Worm (Caenorhabditis elegans) whole organism, L1 larva: ENCODE results near the gene era-1.

Source experiments
- alr-1 ChIP-seq: fragments of 200-800 bp; sonication (Bioruptor generic); optimal IDR thresholded peaks from 2 replicates; lab custom pipeline; 2018; ENCODE audit warnings: borderline replicate concordance, mild to moderate bottlenecking, missing genetic modification characterization, missing compliant biosample characterization
- ceh-8 ChIP-seq: fragments of 200-800 bp; sonication (Bioruptor generic); optimal IDR thresholded peaks from 2 replicates; lab custom pipeline; 2018; ENCODE audit warnings: mild to moderate bottlenecking, missing genetic modification characterization, moderate library complexity, missing compliant biosample characterization
- ceh-88 ChIP-seq: fragments of 200-800 bp; sonication (Bioruptor generic); IDR thresholded peaks from 2 replicates; pipeline ENCODE4 v1.3.6; 2022; ENCODE audit warnings: missing genetic modification characterization, missing compliant biosample characterization
- ceh-90 ChIP-seq: sonication (generic microtip); optimal IDR thresholded peaks from 2 replicates; lab custom pipeline; 2016; ENCODE audit warnings: missing genetic modification characterization, missing compliant biosample characterization
- dpl-1 ChIP-seq, 3 experiments: fragments of 150-350 bp in 2 of 3; sonication (generic microtip) in 1 of 3; optimal IDR thresholded peaks; 2 replicates each; lab custom pipeline; 2014 to 2017; ENCODE audit warnings: missing biosample characterization in 3 of 3, missing genetic modification characterization in 3 of 3, missing genetic modification reagents in 3 of 3
- dsc-1 ChIP-seq: sonication (generic microtip); optimal IDR thresholded peaks from 2 replicates; lab custom pipeline; 2016; ENCODE audit warnings: mild to moderate bottlenecking, missing genetic modification characterization, missing compliant biosample characterization
- efl-1 ChIP-seq, 4 experiments: fragments of 150-350 bp; optimal IDR thresholded peaks in 3 of 4; peaks in 1 of 4; 1 replicate in 1 of 4; 2 replicates in 3 of 4; lab custom pipeline; 2014; ENCODE audit warnings: missing biosample characterization in 2 of 4, missing genetic modification characterization in 2 of 4, missing genetic modification reagents in 2 of 4
- efl-3 ChIP-seq: fragments of 200-800 bp; sonication (Bioruptor generic); optimal IDR thresholded peaks from 2 replicates; lab custom pipeline; 2018; ENCODE audit warnings: mild to moderate bottlenecking, missing genetic modification characterization, missing compliant biosample characterization
- egl-27 ChIP-seq, 2 experiments: fragments of 150-350 bp in 1 of 2; sonication (generic microtip); optimal IDR thresholded peaks; 3 replicates each; lab custom pipeline; 2017 to 2018; ENCODE audit warnings: missing biosample characterization in 2 of 2, missing genetic modification characterization in 2 of 2, missing genetic modification reagents in 2 of 2
- elt-2 ChIP-seq: sonication (generic microtip); optimal IDR thresholded peaks from 2 replicates; lab custom pipeline; 2016; ENCODE audit warnings: missing genetic modification characterization, mild to moderate bottlenecking, inconsistent platforms, missing compliant biosample characterization, missing genetic modification reagents
- elt-3 ChIP-seq, 6 experiments: fragments of 150-350 bp in 1 of 6; sonication (generic microtip); optimal IDR thresholded peaks; 2 replicates each; lab custom pipeline; 2017 to 2018; ENCODE audit warnings: missing biosample characterization in 6 of 6, missing genetic modification characterization in 6 of 6, inconsistent platforms in 1 of 6
- ets-5 ChIP-seq: fragments of 200-800 bp; sonication (Bioruptor generic); IDR thresholded peaks from 2 replicates; pipeline ENCODE4 v1.3.6; 2022; ENCODE audit warnings: missing genetic modification characterization, missing compliant biosample characterization
- fkh-8 ChIP-seq: sonication (generic microtip); optimal IDR thresholded peaks from 2 replicates; lab custom pipeline; 2016; ENCODE audit warnings: mild to moderate bottlenecking, missing genetic modification characterization, missing compliant biosample characterization
- grh-1 ChIP-seq: fragments of 200-800 bp; sonication (Bioruptor generic); IDR thresholded peaks from 2 replicates; pipeline ENCODE4 v1.3.6; 2022; ENCODE audit warnings: missing genetic modification reagents, missing genetic modification characterization, missing compliant biosample characterization
- isw-1 ChIP-seq: fragments of 200-800 bp; sonication (Bioruptor generic); IDR thresholded peaks from 2 replicates; pipeline ENCODE4 v1.3.6; 2022; ENCODE audit warnings: missing genetic modification characterization, missing compliant biosample characterization
- jun-1 ChIP-seq: fragments of 150-350 bp; optimal IDR thresholded peaks from 2 replicates; lab custom pipeline; 2014; ENCODE audit warnings: missing biosample characterization, missing genetic modification reagents, missing genetic modification characterization
- lin-14 ChIP-seq: fragments of 200-800 bp; sonication (Bioruptor generic); optimal IDR thresholded peaks from 2 replicates; lab custom pipeline; 2018; ENCODE audit warnings: mild to moderate bottlenecking, missing genetic modification characterization, moderate library complexity, missing compliant biosample characterization
- lin-15B ChIP-seq: fragments of 150-350 bp; sonication (generic microtip); optimal IDR thresholded peaks from 3 replicates; lab custom pipeline; 2014; ENCODE audit warnings: missing biosample characterization, missing genetic modification characterization
- lsy-2 ChIP-seq, 2 experiments: fragments of 150-350 bp; optimal IDR thresholded peaks; 2 replicates each; lab custom pipeline; 2014; ENCODE audit warnings: missing biosample characterization in 2 of 2, missing genetic modification characterization in 2 of 2
- mef-2 ChIP-seq: fragments of 150-350 bp; optimal IDR thresholded peaks from 2 replicates; lab custom pipeline; 2014; ENCODE audit warnings: missing biosample characterization, missing genetic modification characterization
- nhr-11 ChIP-seq: fragments of 150-350 bp; optimal IDR thresholded peaks from 2 replicates; lab custom pipeline; 2014; ENCODE audit warnings: missing biosample characterization, missing genetic modification characterization
- nhr-19 ChIP-seq: fragments of 200-800 bp; sonication (Bioruptor generic); conservative IDR thresholded peaks from 2 replicates; pipeline ENCODE4 v1.3.6; 2022; ENCODE audit warnings: missing genetic modification characterization, missing compliant biosample characterization
- nhr-20 ChIP-seq: sonication (generic microtip); optimal IDR thresholded peaks from 2 replicates; lab custom pipeline; 2016; ENCODE audit warnings: mild to moderate bottlenecking, missing genetic modification characterization, missing compliant biosample characterization
- nhr-237 ChIP-seq: fragments of 150-350 bp; optimal IDR thresholded peaks from 2 replicates; lab custom pipeline; 2014; ENCODE audit warnings: missing biosample characterization, missing genetic modification characterization
- nhr-90 ChIP-seq: sonication (generic microtip); optimal IDR thresholded peaks from 2 replicates; lab custom pipeline; 2016; ENCODE audit warnings: mild to moderate bottlenecking, missing genetic modification characterization, missing compliant biosample characterization; ENCODE audit not compliant: poor library complexity
- pag-3 ChIP-seq: sonication (generic microtip); optimal IDR thresholded peaks from 2 replicates; lab custom pipeline; 2017; ENCODE audit warnings: missing genetic modification characterization, mild to moderate bottlenecking, missing compliant biosample characterization, antibody characterized with exemption, borderline replicate concordance; ENCODE audit not compliant: insufficient read depth
- pax-3 ChIP-seq: fragments of 200-800 bp; sonication (Bioruptor generic); optimal IDR thresholded peaks from 2 replicates; lab custom pipeline; 2018; ENCODE audit warnings: mild to moderate bottlenecking, missing genetic modification characterization, moderate library complexity, missing compliant biosample characterization
- pqm-1 ChIP-seq: sonication (generic microtip); optimal IDR thresholded peaks from 3 replicates; lab custom pipeline; 2017; ENCODE audit warnings: missing biosample characterization, missing genetic modification characterization
- rnt-1 ChIP-seq: sonication (generic microtip); optimal IDR thresholded peaks from 2 replicates; lab custom pipeline; 2016; ENCODE audit warnings: mild to moderate bottlenecking, missing genetic modification characterization, moderate library complexity, missing compliant biosample characterization
- snpc-4 ChIP-seq: fragments of 150-350 bp; optimal IDR thresholded peaks from 2 replicates; lab custom pipeline; 2014; ENCODE audit warnings: missing biosample characterization, missing genetic modification characterization
- sox-4 ChIP-seq: sonication (generic microtip); optimal IDR thresholded peaks from 2 replicates; lab custom pipeline; 2016; ENCODE audit warnings: missing genetic modification characterization, missing compliant biosample characterization
- swsn-7 ChIP-seq: sonication (generic microtip); optimal IDR thresholded peaks from 2 replicates; lab custom pipeline; 2016; ENCODE audit warnings: missing genetic modification characterization, missing compliant biosample characterization
- unc-130 ChIP-seq: fragments of 150-350 bp; optimal IDR thresholded peaks from 2 replicates; lab custom pipeline; 2017; ENCODE audit warnings: missing biosample characterization, missing genetic modification characterization, inconsistent platforms
- xbp-1 ChIP-seq: sonication (generic microtip); optimal IDR thresholded peaks from 2 replicates; lab custom pipeline; 2016; ENCODE audit warnings: missing genetic modification characterization, missing compliant biosample characterization
- zag-1 ChIP-seq: fragments of 150-350 bp; optimal IDR thresholded peaks from 2 replicates; lab custom pipeline; 2014; ENCODE audit warnings: missing biosample characterization, missing genetic modification characterization
- zip-4 ChIP-seq: fragments of 200-800 bp; sonication (Bioruptor generic); optimal IDR thresholded peaks from 2 replicates; lab custom pipeline; 2018; ENCODE audit warnings: mild to moderate bottlenecking, missing genetic modification characterization, moderate library complexity, missing compliant biosample characterization

The era-1 gene

DNA sequence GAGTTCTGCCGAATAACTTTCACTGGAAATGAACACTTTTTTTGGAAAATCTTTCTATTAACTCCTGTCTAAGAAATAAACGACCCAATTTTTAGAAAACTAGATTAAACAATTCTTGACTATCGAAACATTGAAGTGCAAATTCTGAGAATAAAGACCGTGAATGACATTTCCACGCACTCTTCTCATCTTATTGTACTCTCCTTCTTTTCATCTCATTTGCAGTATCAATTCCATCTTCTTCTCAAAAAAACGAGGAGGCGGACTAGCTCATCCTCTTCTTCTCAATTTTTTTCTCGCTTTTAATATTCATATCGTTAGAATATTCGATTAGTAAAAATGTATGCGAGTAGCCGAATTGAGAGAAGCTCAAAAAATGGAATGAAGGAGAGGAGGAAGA is 41.2 kb upstream of the era-1 start (continued):
- TF ChIP-seq ceh-88 (GFP tag; lab: Robert Waterston, UW), result no peak
- no peak for TF ChIP-seq nhr-20 (tag; lab: Kevin White, UChicago)
- no peak for TF ChIP-seq ets-5
- TF ChIP-seq nhr-11 (tag; lab: Kevin White, UChicago), result no peak
- no peak for TF ChIP-seq nhr-90 (tag; lab: Kevin White, UChicago)
- TF ChIP-seq, all 84 proteins: peak for 12

DNA sequence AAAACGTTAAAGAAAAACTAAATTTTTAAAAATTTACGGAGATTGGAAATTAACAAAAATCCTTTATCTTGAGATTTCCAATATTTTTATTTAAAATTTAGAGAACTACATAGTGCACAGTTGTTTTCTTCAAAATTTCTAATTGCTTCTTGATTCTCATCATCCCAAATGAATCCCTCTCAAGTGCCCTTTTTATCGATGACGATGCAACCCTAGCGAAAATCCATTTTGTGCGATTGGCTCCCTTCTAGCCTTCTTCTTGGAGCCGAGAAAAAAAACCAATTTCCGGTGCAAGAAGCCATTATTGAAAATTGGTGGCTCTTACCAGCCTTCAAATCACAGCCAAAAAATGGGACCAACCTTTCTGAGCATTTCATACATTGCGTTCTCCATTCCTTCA is 40.4 kb upstream of the era-1 start:
- no peak for TF ChIP-seq pag-3 (tag; lab: Kevin White, UChicago)
- peak; percentile 9 for TF ChIP-seq lin-14 (GFP tag; lab: Kevin White, UChicago)
- peak; percentile 2 for TF ChIP-seq dsc-1 (tag; lab: Kevin White, UChicago)

DNA sequence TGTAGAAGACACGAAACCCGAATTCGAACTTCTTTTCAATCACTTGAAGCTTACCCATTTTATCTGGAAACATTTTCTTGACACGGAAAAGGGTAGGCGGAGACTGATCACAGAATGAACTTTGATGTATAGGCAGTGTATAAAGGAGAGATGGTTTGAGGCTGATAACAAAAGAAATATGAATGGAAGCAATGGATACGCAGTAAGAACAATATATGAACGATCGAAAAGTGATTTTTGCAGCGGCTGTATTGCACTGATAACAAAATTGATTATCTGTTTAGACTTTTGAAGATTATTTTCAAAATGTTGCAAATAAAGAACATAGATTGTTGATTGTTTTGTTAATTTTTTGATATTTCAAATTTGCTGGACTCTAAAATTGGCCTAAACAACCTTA is 37.1 kb upstream of the era-1 start, which contains the start of gene pmp-5:
Gene pmp-5 (minus strand): TSS at position 63 of the 400 bp plus-strand sequence.
- no peak for TF ChIP-seq xbp-1
- TF ChIP-seq unc-130 (tag; lab: Kevin White, UChicago), result no peak
- TF ChIP-seq efl-3, result no peak
- no peak for TF ChIP-seq lsy-2 (tag; optimal IDR thresholded peaks at IDR 0.05; lab: Kevin White, UChicago)
- TF ChIP-seq elt-3 (tag; optimal IDR thresholded peaks at IDR 0.05; lab: Kevin White, UChicago), result peak in 1 of 6 experiments; percentile 37
- no peak for TF ChIP-seq snpc-4 (tag; lab: Kevin White, UChicago)
- TF ChIP-seq grh-1 (GFP tag; lab: Robert Waterston, UW), result no peak
- TF ChIP-seq ceh-8, result no peak
- TF ChIP-seq lin-14 (GFP tag; lab: Kevin White, UChicago), result no peak
- no peak for TF ChIP-seq lin-15B (tag; lab: Kevin White, UChicago)
- peak; percentile 83 for TF ChIP-seq elt-2 (tag; lab: Kevin White, UChicago)
- peak; percentile 20 for TF ChIP-seq nhr-20 (tag; lab: Kevin White, UChicago)
- no peak for TF ChIP-seq ceh-90

DNA sequence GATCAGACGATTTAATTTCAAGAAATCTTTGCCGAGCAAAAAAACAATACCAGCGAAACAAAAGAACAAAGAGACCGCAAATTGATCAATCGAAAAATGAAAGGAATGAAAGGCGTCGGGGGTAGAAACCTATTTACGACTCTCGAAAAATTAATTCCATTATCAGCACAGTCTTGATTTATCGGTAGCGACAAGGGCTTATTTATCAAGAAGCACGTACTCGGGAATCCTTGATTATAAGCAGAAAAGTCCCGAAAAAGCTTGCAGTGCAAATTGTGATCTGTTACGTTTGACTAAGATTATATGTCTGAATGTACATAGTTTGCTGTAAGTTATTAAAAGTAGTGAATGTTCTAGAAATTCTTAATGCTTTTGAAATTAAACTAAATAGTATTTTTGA is 36.3 kb upstream of the era-1 start:
- no peak for TF ChIP-seq efl-1 (optimal IDR thresholded peaks at IDR 0.05; lab: Kevin White, UChicago)
- peak in 1 of 2 experiments; percentile 70 for TF ChIP-seq efl-1 (GFP tag; optimal IDR thresholded peaks at IDR 0.05 in 1 of 2; lab: Kevin White, UChicago)
- no peak for TF ChIP-seq zip-4 (GFP tag; lab: Kevin White, UChicago)
- no peak for TF ChIP-seq sox-4 (tag; lab: Kevin White, UChicago)
- TF ChIP-seq egl-27 (tag; optimal IDR thresholded peaks at IDR 0.05; lab: Kevin White, UChicago), result no peak
- TF ChIP-seq pax-3 (tag; lab: Kevin White, UChicago), result no peak
- no peak for TF ChIP-seq zag-1 (tag; lab: Kevin White, UChicago)
- TF ChIP-seq mef-2 (tag; lab: Kevin White, UChicago), result no peak
- peak; percentile 51 for TF ChIP-seq elt-2 (tag; lab: Kevin White, UChicago)
- TF ChIP-seq pqm-1 (tag; lab: Kevin White, UChicago), result no peak
- TF ChIP-seq xbp-1, result no peak

DNA sequence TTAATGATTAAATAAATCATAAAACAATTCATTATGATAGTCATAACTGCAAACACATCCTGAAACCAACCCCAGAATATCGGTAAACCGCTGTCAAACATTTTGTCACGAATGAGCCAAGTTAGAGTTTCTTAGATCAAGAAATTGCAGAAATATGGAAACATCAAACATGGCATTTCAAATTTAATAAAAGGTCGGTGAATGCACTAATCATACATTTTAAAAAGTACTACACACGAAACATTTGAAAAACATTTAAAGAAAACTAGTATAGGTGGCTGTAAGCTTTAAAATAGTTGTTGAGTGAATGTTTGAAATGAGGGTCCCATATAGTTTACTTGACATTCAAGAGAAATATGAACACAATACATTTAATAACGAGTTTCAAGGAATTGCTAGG is 34.1 kb upstream of the era-1 start, which contains the start of gene str-180:
Gene str-180 (minus strand): TSS at position 101 of the 400 bp plus-strand sequence.
- TF ChIP-seq nhr-19 (GFP tag; lab: Robert Waterston, UW), result no peak
- no peak for TF ChIP-seq alr-1 (tag; lab: Kevin White, UChicago)
- no peak for TF ChIP-seq jun-1 (tag; lab: Kevin White, UChicago)
- TF ChIP-seq isw-1 (GFP tag; lab: Robert Waterston, UW), result no peak
- no peak for TF ChIP-seq pqm-1 (tag; lab: Kevin White, UChicago)
- no peak for TF ChIP-seq dpl-1 (GFP tag; optimal IDR thresholded peaks at IDR 0.05; lab: Kevin White, UChicago)
- no peak for TF ChIP-seq rnt-1
- TF ChIP-seq fkh-8 (tag; lab: Kevin White, UChicago), result no peak
- TF ChIP-seq snpc-4 (tag; lab: Kevin White, UChicago), result no peak
- no peak for TF ChIP-seq grh-1 (GFP tag; lab: Robert Waterston, UW)
- no peak for TF ChIP-seq swsn-7
- no peak for TF ChIP-seq nhr-237 (tag; lab: Kevin White, UChicago)
